Worm (Caenorhabditis elegans) whole organism, young adult: Measurements from ENCODE around the gene F29B9.7.

Experiments
- B0261.1 ChIP-seq: sonication (generic microtip); optimal IDR thresholded peaks from 2 replicates; lab custom pipeline; 2016; ENCODE audit warnings: mild to moderate bottlenecking, missing genetic modification characterization, moderate library complexity, missing compliant biosample characterization
- C17E4.6 ChIP-seq: fragments of 200-800 bp; sonication (Bioruptor generic); IDR thresholded peaks from 2 replicates; pipeline ENCODE4 v1.3.6; 2022; ENCODE audit warnings: missing genetic modification reagents, missing genetic modification characterization, missing compliant biosample characterization
- F10E7.11 ChIP-seq: sonication (generic microtip); optimal IDR thresholded peaks from 2 replicates; lab custom pipeline; 2017; ENCODE audit warnings: mild to moderate bottlenecking, missing genetic modification characterization, moderate library complexity, missing compliant biosample characterization
- F52B5.7 ChIP-seq: sonication (generic microtip); optimal IDR thresholded peaks from 2 replicates; lab custom pipeline; 2016; ENCODE audit warnings: mild to moderate bottlenecking, missing genetic modification characterization, missing compliant biosample characterization
- K11D2.4 ChIP-seq: fragments of 200-800 bp; sonication (Bioruptor generic); IDR thresholded peaks from 2 replicates; pipeline ENCODE4 v1.3.6; 2022; ENCODE audit warnings: missing genetic modification reagents, missing genetic modification characterization, missing compliant biosample characterization
- T07F8.4 ChIP-seq: sonication (generic microtip); optimal IDR thresholded peaks from 2 replicates; lab custom pipeline; 2016; ENCODE audit warnings: mild to moderate bottlenecking, missing genetic modification characterization, moderate library complexity, missing compliant biosample characterization
- Y53G8AR.9 ChIP-seq: fragments of 200-800 bp; sonication (Bioruptor generic); conservative IDR thresholded peaks from 2 replicates; pipeline ENCODE4 v1.3.6; 2022; ENCODE audit warnings: missing genetic modification reagents, missing genetic modification characterization, missing compliant biosample characterization
- Y56A3A.18 ChIP-seq: fragments of 200-800 bp; sonication (Bioruptor generic); IDR thresholded peaks from 2 replicates; pipeline ENCODE4 v1.3.6; 2022; ENCODE audit warnings: missing genetic modification reagents, missing genetic modification characterization, missing compliant biosample characterization
- atf-7 ChIP-seq: sonication (generic microtip); optimal IDR thresholded peaks from 2 replicates; lab custom pipeline; 2017; ENCODE audit warnings: mild to moderate bottlenecking, missing genetic modification characterization, missing compliant biosample characterization
- athp-1 ChIP-seq: sonication (generic microtip); optimal IDR thresholded peaks from 2 replicates; lab custom pipeline; 2017; ENCODE audit warnings: mild to moderate bottlenecking, missing genetic modification characterization, missing compliant biosample characterization
- ccch-3 ChIP-seq: fragments of 200-800 bp; sonication (Bioruptor generic); optimal IDR thresholded peaks from 2 replicates; lab custom pipeline; 2018; ENCODE audit warnings: mild to moderate bottlenecking, missing genetic modification characterization, missing compliant biosample characterization
- ceh-100 ChIP-seq: fragments of 200-800 bp; sonication (Bioruptor generic); IDR thresholded peaks from 2 replicates; pipeline ENCODE4 v1.3.6; 2022; ENCODE audit warnings: missing genetic modification reagents, missing genetic modification characterization, missing compliant biosample characterization
- ceh-79 ChIP-seq: sonication (generic microtip); optimal IDR thresholded peaks from 2 replicates; lab custom pipeline; 2017; ENCODE audit warnings: mild to moderate bottlenecking, missing genetic modification characterization, missing compliant biosample characterization
- die-1 ChIP-seq: sonication (generic microtip); optimal IDR thresholded peaks from 2 replicates; lab custom pipeline; 2016; ENCODE audit warnings: missing genotype, mild to moderate bottlenecking, missing genetic modification characterization, missing compliant biosample characterization
- dox-1 ChIP-seq: fragments of 200-800 bp; sonication (Bioruptor generic); IDR thresholded peaks from 2 replicates; pipeline ENCODE4 v1.3.6; 2022; ENCODE audit warnings: missing genetic modification reagents, missing genetic modification characterization, missing compliant biosample characterization
- dpff-1 ChIP-seq: sonication (generic microtip); optimal IDR thresholded peaks from 2 replicates; lab custom pipeline; 2017; ENCODE audit warnings: mild to moderate bottlenecking, missing genetic modification characterization, missing compliant biosample characterization
- dpl-1 ChIP-seq: fragments of 150-350 bp; optimal IDR thresholded peaks from 2 replicates; lab custom pipeline; 2014; ENCODE audit warnings: missing biosample characterization, missing genetic modification reagents, missing genetic modification characterization
- egl-18 ChIP-seq: fragments of 200-800 bp; sonication (Bioruptor generic); IDR thresholded peaks from 2 replicates; pipeline ENCODE4 v1.3.6; 2022; ENCODE audit warnings: missing genetic modification reagents, missing genetic modification characterization, missing compliant biosample characterization
- him-1 ChIP-seq: sonication (generic microtip); optimal IDR thresholded peaks from 2 replicates; lab custom pipeline; 2016; ENCODE audit warnings: missing genotype, missing genetic modification reagents, missing genetic modification characterization, missing compliant biosample characterization
- hlh-12 ChIP-seq: sonication (generic microtip); optimal IDR thresholded peaks from 2 replicates; lab custom pipeline; 2016; ENCODE audit warnings: missing genetic modification characterization, missing compliant biosample characterization
- hlh-26 ChIP-seq: fragments of 200-800 bp; sonication (Bioruptor generic); conservative IDR thresholded peaks from 2 replicates; pipeline ENCODE4 v1.3.6; 2022; ENCODE audit warnings: missing genetic modification reagents, missing genetic modification characterization, missing compliant biosample characterization
- hsf-1 ChIP-seq: fragments of 200-800 bp; sonication (Bioruptor generic); IDR thresholded peaks from 2 replicates; pipeline ENCODE4 v1.3.6; 2022; ENCODE audit warnings: missing genetic modification reagents, missing genetic modification characterization, missing compliant biosample characterization
- let-607 ChIP-seq, 2 experiments: fragments of 200-800 bp in 1 of 2; sonication (Bioruptor generic) in 1 of 2; sonication (generic microtip) in 1 of 2; optimal IDR thresholded peaks; 2 replicates each; lab custom pipeline; 2016 to 2018; ENCODE audit warnings: mild to moderate bottlenecking in 2 of 2, missing compliant biosample characterization in 2 of 2, missing genetic modification characterization in 2 of 2, moderate library complexity in 2 of 2, missing genotype in 1 of 2
- lin-26 ChIP-seq: fragments of 200-800 bp; sonication (Bioruptor generic); IDR thresholded peaks from 2 replicates; pipeline ENCODE4 v1.3.6; 2022; ENCODE audit warnings: missing genetic modification reagents, missing genetic modification characterization, missing compliant biosample characterization
- nfya-1 ChIP-seq: sonication (generic microtip); optimal IDR thresholded peaks from 2 replicates; lab custom pipeline; 2017; ENCODE audit warnings: antibody characterized with exemption, missing compliant biosample characterization, missing genetic modification characterization, borderline replicate concordance; ENCODE audit not compliant: insufficient read depth
- nhr-120 ChIP-seq: fragments of 200-800 bp; sonication (Bioruptor generic); IDR thresholded peaks from 2 replicates; pipeline ENCODE4 v1.3.6; 2022; ENCODE audit warnings: missing genetic modification characterization, missing compliant biosample characterization
- nhr-179 ChIP-seq: sonication (generic microtip); optimal IDR thresholded peaks from 2 replicates; lab custom pipeline; 2016; ENCODE audit warnings: mild to moderate bottlenecking, missing genetic modification characterization, missing compliant biosample characterization
- nhr-80 ChIP-seq: sonication (generic microtip); optimal IDR thresholded peaks from 2 replicates; lab custom pipeline; 2016; ENCODE audit warnings: missing genetic modification characterization, missing compliant biosample characterization
- nhr-90 ChIP-seq: sonication (generic microtip); optimal IDR thresholded peaks from 2 replicates; lab custom pipeline; 2016; ENCODE audit warnings: missing genotype, mild to moderate bottlenecking, missing genetic modification characterization, missing compliant biosample characterization
- snpc-1.3 ChIP-seq: sonication (generic microtip); optimal IDR thresholded peaks from 2 replicates; lab custom pipeline; 2017; ENCODE audit warnings: missing genetic modification characterization, mild to moderate bottlenecking, missing compliant biosample characterization, antibody characterized with exemption, moderate library complexity, missing genotype, missing genetic modification reagents; ENCODE audit not compliant: insufficient read depth
- tlf-1 ChIP-seq: fragments of 200-800 bp; sonication (Bioruptor generic); optimal IDR thresholded peaks from 2 replicates; lab custom pipeline; 2018; ENCODE audit warnings: mild to moderate bottlenecking, missing genetic modification characterization, missing compliant biosample characterization
- zfh-2 ChIP-seq: fragments of 200-800 bp; sonication (Bioruptor generic); conservative IDR thresholded peaks from 2 replicates; pipeline ENCODE4 v1.3.6; 2022; ENCODE audit warnings: missing genetic modification reagents, missing genetic modification characterization, missing compliant biosample characterization
- zim-3 ChIP-seq: sonication (generic microtip); optimal IDR thresholded peaks from 2 replicates; lab custom pipeline; 2017; ENCODE audit warnings: mild to moderate bottlenecking, missing genetic modification characterization, moderate library complexity, missing compliant biosample characterization
- ztf-25 ChIP-seq: fragments of 200-800 bp; sonication (Bioruptor generic); IDR thresholded peaks from 2 replicates; pipeline ENCODE4 v1.3.6; 2022; ENCODE audit warnings: missing genetic modification reagents, missing genetic modification characterization, missing compliant biosample characterization
- ztf-28 ChIP-seq: fragments of 200-800 bp; sonication (Bioruptor generic); IDR thresholded peaks from 2 replicates; pipeline ENCODE4 v1.3.6; 2022; ENCODE audit warnings: missing genetic modification reagents, missing genetic modification characterization, missing compliant biosample characterization

The F29B9.7 gene

ce11 chrIV:4649460-4649859, at the start of gene F29B9.7:
Gene F29B9.7 (plus strand): TSS chrIV:4649760.
- no peak for TF ChIP-seq hlh-12 (tag; lab: Kevin White, UChicago)
- TF ChIP-seq nhr-179 (tag; lab: Kevin White, UChicago) = no peak
- TF ChIP-seq F10E7.11 (tag; lab: Kevin White, UChicago) = no peak
- TF ChIP-seq dpl-1 (GFP tag; lab: Kevin White, UChicago) = no peak
- TF ChIP-seq F52B5.7 (tag; lab: Kevin White, UChicago) = no peak
- no peak for TF ChIP-seq nhr-120 (GFP tag; lab: Robert Waterston, UW)
- TF ChIP-seq ceh-100 (GFP tag; lab: Robert Waterston, UW) = no peak
- TF ChIP-seq Y53G8AR.9 (GFP tag; lab: Robert Waterston, UW) = no peak
- no peak for TF ChIP-seq nhr-90 (tag; lab: Kevin White, UChicago)
- TF ChIP-seq atf-7 (tag; lab: Kevin White, UChicago) = no peak
- no peak for TF ChIP-seq lin-26
- TF ChIP-seq hlh-26 (GFP tag; lab: Robert Waterston, UW) = no peak
- TF ChIP-seq ceh-79 (tag; lab: Kevin White, UChicago) = no peak
- TF ChIP-seq ztf-25 (GFP tag; lab: Robert Waterston, UW) = no peak
- no peak for TF ChIP-seq hsf-1
- TF ChIP-seq, all 124 proteins: peak for 0

DNA sequence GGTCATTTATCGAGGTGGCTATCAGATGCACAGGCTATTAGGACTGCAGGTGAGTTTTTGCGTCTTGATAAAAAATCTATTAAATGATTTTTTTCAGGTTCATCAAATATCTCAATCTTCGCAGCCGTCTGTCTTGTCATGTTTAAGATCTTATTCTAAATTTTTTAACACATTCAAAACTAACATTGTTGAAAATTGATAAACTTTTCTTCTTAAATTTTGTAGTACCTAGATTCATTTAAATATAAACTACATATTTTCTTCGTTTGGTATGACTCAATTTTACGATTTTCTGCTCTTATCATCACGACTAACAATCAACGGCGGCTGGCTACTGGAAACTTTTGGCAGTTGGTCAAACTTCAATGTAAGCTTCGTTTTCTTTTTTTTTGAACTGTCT, 47.0 kb upstream of the F29B9.7 start, which contains the start of gene F19C7.4:
F19C7.4 (plus strand) TSS at position 301 of the 400 bp plus-strand sequence.
- TF ChIP-seq ccch-3 (GFP tag; lab: Kevin White, UChicago) (no peak), Y53G8AR.9 (GFP tag; lab: Robert Waterston, UW) (no peak), ztf-28 (no peak), nfya-1 (no peak), let-607 (tag; optimal IDR thresholded peaks at IDR 0.05; lab: Kevin White, UChicago) (no peak), ztf-25 (GFP tag; lab: Robert Waterston, UW) (no peak)

- peak; percentile 37; the same call in 1 of the 2 replicates for TF ChIP-seq dox-1 (GFP tag; lab: Robert Waterston, UW)
- peak; percentile 21 to 72 for TF ChIP-seq let-607 (tag; optimal IDR thresholded peaks at IDR 0.05; lab: Kevin White, UChicago)
- TF ChIP-seq nhr-80 (tag; lab: Kevin White, UChicago) = peak; percentile 79
- TF ChIP-seq die-1 (tag; lab: Kevin White, UChicago) = no peak
These were observed 44.0 kb upstream of the F29B9.7 start, which contains the start of gene nspg-10 for ce11 chrIV:4605608-4606007. Gene nspg-10 (plus strand): TSS chrIV:4605786.

DNA sequence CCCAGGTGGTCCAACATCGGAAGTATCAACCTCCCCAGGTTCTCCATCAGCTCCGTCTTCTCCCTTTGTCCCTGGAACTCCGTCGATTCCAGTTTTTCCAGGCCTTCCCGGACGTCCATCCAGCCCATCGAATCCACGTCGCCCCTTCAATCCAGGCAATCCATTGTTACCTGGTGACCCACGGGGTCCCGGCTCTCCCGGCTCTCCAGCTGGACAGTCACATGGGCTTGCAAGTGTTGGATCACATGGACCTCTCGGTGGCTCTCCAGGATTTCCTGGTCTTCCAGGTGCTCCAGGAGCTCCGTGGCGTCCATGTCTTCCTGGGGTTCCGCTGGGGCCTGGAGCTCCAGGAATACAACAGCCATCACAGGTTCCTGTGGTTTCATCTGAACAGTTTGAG, 40.9 kb upstream of the F29B9.7 start:
- TF ChIP-seq zfh-2 (GFP tag; lab: Robert Waterston, UW) (peak; percentile 91), F52B5.7 (tag; lab: Kevin White, UChicago) (no peak)

DNA sequence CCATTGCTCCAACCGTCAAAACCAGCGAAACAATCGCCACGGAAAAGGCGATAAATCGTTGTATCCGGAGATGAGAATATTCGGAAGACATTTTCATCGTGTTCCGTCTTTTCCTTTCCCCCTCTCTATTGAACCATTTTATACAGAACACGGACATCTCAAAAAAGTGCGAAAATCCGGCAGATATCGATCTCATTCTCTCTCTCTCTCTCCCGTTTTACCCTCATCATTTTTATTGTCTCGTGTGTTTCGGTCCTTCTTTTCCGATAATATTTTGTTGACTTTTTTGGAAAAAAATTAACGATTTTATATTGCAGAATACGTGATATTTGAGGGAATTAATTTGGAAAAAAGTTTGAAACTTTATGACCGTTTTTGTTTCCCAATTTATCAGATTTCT, 40.0 kb upstream of the F29B9.7 start, which contains the start of gene col-110:
col-110 (minus strand) TSS at position 101 of the 400 bp plus-strand sequence.
- TF ChIP-seq him-1 (tag; lab: Kevin White, UChicago) (no peak), C17E4.6 (GFP tag; lab: Robert Waterston, UW) (no peak), B0261.1 (tag; lab: Kevin White, UChicago) (no peak), nhr-179 (tag; lab: Kevin White, UChicago) (no peak), tlf-1 (GFP tag; lab: Kevin White, UChicago) (no peak), Y56A3A.18 (GFP tag; lab: Robert Waterston, UW) (no peak), T07F8.4 (no peak), zim-3 (no peak), egl-18 (GFP tag; lab: Robert Waterston, UW) (no peak), athp-1 (tag; lab: Kevin White, UChicago) (no peak), snpc-1.3 (tag; lab: Kevin White, UChicago) (no peak), K11D2.4 (GFP tag; lab: Robert Waterston, UW) (no peak), dpff-1 (tag; lab: Kevin White, UChicago) (no peak)
